Worm (Caenorhabditis elegans) whole organism, L4 larva: Measurements from ENCODE around the gene arl-8.
A peak's percentile ranks its signal among the peaks of the same experiment; 100 is the strongest.

Source experiments
- D1046.2 ChIP-seq: fragments of 200-800 bp; sonication (Bioruptor generic); IDR thresholded peaks from 2 replicates; pipeline ENCODE4 v1.3.6; 2022; ENCODE audit warnings: missing genetic modification characterization, missing compliant biosample characterization
- R02D3.7 ChIP-seq: fragments of 150-350 bp; sonication (generic microtip); optimal IDR thresholded peaks from 3 replicates; lab custom pipeline; 2014; ENCODE audit warnings: missing biosample characterization, missing genetic modification characterization
- Y105C5A.15 ChIP-seq: fragments of 200-800 bp; sonication (Bioruptor generic); IDR thresholded peaks from 2 replicates; pipeline ENCODE4 v1.3.6; 2022; ENCODE audit warnings: missing genetic modification characterization, missing compliant biosample characterization
- Y75B8A.6 ChIP-seq: fragments of 200-800 bp; sonication (Bioruptor generic); IDR thresholded peaks from 2 replicates; pipeline ENCODE4 v1.3.6; 2022; ENCODE audit warnings: missing genetic modification reagents, missing genetic modification characterization, missing compliant biosample characterization
- ZK337.2 ChIP-seq: fragments of 200-800 bp; sonication (Bioruptor generic); IDR thresholded peaks from 2 replicates; pipeline ENCODE4 v1.3.6; 2022; ENCODE audit warnings: missing genetic modification reagents, missing genetic modification characterization, missing compliant biosample characterization
- aha-1 ChIP-seq: fragments of 150-350 bp; peaks from one replicate; lab custom pipeline; 2014; ENCODE audit warnings: missing biosample characterization, missing genetic modification characterization
- ceh-44 ChIP-seq: fragments of 200-800 bp; sonication (Bioruptor generic); IDR thresholded peaks from 2 replicates; pipeline ENCODE4 v1.3.6; 2022; ENCODE audit warnings: missing genetic modification reagents, missing genetic modification characterization, missing compliant biosample characterization
- ceh-62 ChIP-seq: sonication (generic microtip); optimal IDR thresholded peaks from 2 replicates; lab custom pipeline; 2017; ENCODE audit warnings: missing biosample characterization, missing genetic modification characterization
- ceh-82 ChIP-seq: sonication (generic microtip); optimal IDR thresholded peaks from 2 replicates; lab custom pipeline; 2017; ENCODE audit warnings: missing biosample characterization, missing genetic modification characterization
- ctbp-1 ChIP-seq: fragments of 200-800 bp; sonication (Bioruptor generic); IDR thresholded peaks from 2 replicates; pipeline ENCODE4 v1.3.6; 2022; ENCODE audit warnings: missing genetic modification reagents, missing genetic modification characterization, missing compliant biosample characterization
- daf-12 ChIP-seq: fragments of 150-350 bp; optimal IDR thresholded peaks from 2 replicates; lab custom pipeline; 2014; ENCODE audit warnings: missing biosample characterization, missing genetic modification reagents, missing genetic modification characterization
- daf-16 ChIP-seq, 3 experiments: sonication (generic microtip); optimal IDR thresholded peaks; 2 replicates each; lab custom pipeline; 2016 to 2017; ENCODE audit warnings: missing genetic modification characterization in 3 of 3, missing genetic modification reagents in 3 of 3, mild to moderate bottlenecking in 2 of 3, missing compliant biosample characterization in 2 of 3, missing biosample characterization in 1 of 3, moderate library complexity in 1 of 3
- dmd-8 ChIP-seq: fragments of 200-800 bp; sonication (Bioruptor generic); IDR thresholded peaks from 2 replicates; pipeline ENCODE4 v1.3.6; 2022; ENCODE audit warnings: missing genetic modification characterization, missing compliant biosample characterization
- dmd-9 ChIP-seq: fragments of 200-800 bp; sonication (Bioruptor generic); IDR thresholded peaks from 2 replicates; pipeline ENCODE4 v1.3.6; 2022; ENCODE audit warnings: missing genetic modification reagents, missing genetic modification characterization, missing compliant biosample characterization
- duxl-1 ChIP-seq: sonication (generic microtip); optimal IDR thresholded peaks from 2 replicates; lab custom pipeline; 2016; ENCODE audit warnings: mild to moderate bottlenecking, missing genetic modification characterization, moderate library complexity, missing compliant biosample characterization; ENCODE audit not compliant: poor library complexity
- egl-43 ChIP-seq: fragments of 200-800 bp; sonication (Bioruptor generic); IDR thresholded peaks from 2 replicates; pipeline ENCODE4 v1.3.6; 2022; ENCODE audit warnings: missing genetic modification reagents, missing genetic modification characterization, missing compliant biosample characterization
- fkh-10 ChIP-seq: fragments of 150-350 bp; optimal IDR thresholded peaks from 2 replicates; lab custom pipeline; 2014; ENCODE audit warnings: missing biosample characterization, missing genetic modification reagents, missing genetic modification characterization
- gei-8 ChIP-seq: fragments of 200-800 bp; sonication (Bioruptor generic); optimal IDR thresholded peaks from 2 replicates; lab custom pipeline; 2018; ENCODE audit warnings: mild to moderate bottlenecking, missing genetic modification characterization, missing compliant biosample characterization
- hlh-11 ChIP-seq: fragments of 200-800 bp; sonication (Bioruptor generic); optimal IDR thresholded peaks from 2 replicates; lab custom pipeline; 2018; ENCODE audit warnings: mild to moderate bottlenecking, missing genetic modification characterization, missing compliant biosample characterization
- hlh-30 ChIP-seq: sonication (generic microtip); optimal IDR thresholded peaks from 2 replicates; lab custom pipeline; 2017; ENCODE audit warnings: antibody characterized with exemption, mild to moderate bottlenecking, missing genetic modification characterization, missing compliant biosample characterization; ENCODE audit not compliant: insufficient read depth
- hmg-1.1 ChIP-seq: fragments of 200-800 bp; sonication (Bioruptor generic); IDR thresholded peaks from 2 replicates; pipeline ENCODE4 v1.3.6; 2022; ENCODE audit warnings: missing genetic modification reagents, missing genetic modification characterization, missing compliant biosample characterization
- lin-1 ChIP-seq: fragments of 200-800 bp; sonication (Bioruptor generic); IDR thresholded peaks from 2 replicates; pipeline ENCODE4 v1.3.6; 2022; ENCODE audit warnings: missing genetic modification reagents, missing genetic modification characterization, missing compliant biosample characterization
- lin-13 ChIP-seq: fragments of 150-350 bp; optimal IDR thresholded peaks from 2 replicates; lab custom pipeline; 2014; ENCODE audit warnings: missing biosample characterization, missing genetic modification reagents, missing genetic modification characterization
- lin-29 ChIP-seq: fragments of 200-800 bp; sonication (Bioruptor generic); IDR thresholded peaks from 2 replicates; pipeline ENCODE4 v1.3.6; 2022; ENCODE audit warnings: missing genetic modification reagents, missing genetic modification characterization, missing compliant biosample characterization
- lir-3 ChIP-seq: sonication (generic microtip); optimal IDR thresholded peaks from 2 replicates; lab custom pipeline; 2016; ENCODE audit warnings: mild to moderate bottlenecking, missing genetic modification characterization, missing compliant biosample characterization
- madf-9 ChIP-seq: fragments of 200-800 bp; sonication (Bioruptor generic); conservative IDR thresholded peaks from 2 replicates; pipeline ENCODE4 v1.3.6; 2022; ENCODE audit warnings: missing genetic modification reagents, missing genetic modification characterization, missing compliant biosample characterization
- mep-1 ChIP-seq: fragments of 150-350 bp; sonication (generic microtip); optimal IDR thresholded peaks from 3 replicates; lab custom pipeline; 2014; ENCODE audit warnings: missing biosample characterization, missing genetic modification characterization
- nhr-10 ChIP-seq: fragments of 150-350 bp; optimal IDR thresholded peaks from 2 replicates; lab custom pipeline; 2014; ENCODE audit warnings: missing biosample characterization, missing genetic modification characterization
- nhr-11 ChIP-seq: fragments of 150-350 bp; optimal IDR thresholded peaks from 2 replicates; lab custom pipeline; 2014; ENCODE audit warnings: missing biosample characterization, missing genetic modification characterization
- nhr-111 ChIP-seq: fragments of 200-800 bp; sonication (Bioruptor generic); optimal IDR thresholded peaks from 2 replicates; lab custom pipeline; 2018; ENCODE audit warnings: mild to moderate bottlenecking, missing genetic modification characterization, missing compliant biosample characterization
- nhr-25 ChIP-seq: sonication (generic microtip); optimal IDR thresholded peaks from 2 replicates; lab custom pipeline; 2017; ENCODE audit warnings: missing genetic modification characterization, mild to moderate bottlenecking, missing compliant biosample characterization, antibody characterized with exemption, moderate library complexity, borderline replicate concordance; ENCODE audit not compliant: insufficient read depth
- nhr-42 ChIP-seq: fragments of 200-800 bp; sonication (Bioruptor generic); IDR thresholded peaks from 2 replicates; pipeline ENCODE4 v1.3.6; 2022; ENCODE audit warnings: missing genetic modification characterization, missing compliant biosample characterization
- nhr-48 ChIP-seq: sonication (generic microtip); optimal IDR thresholded peaks from 2 replicates; lab custom pipeline; 2016; ENCODE audit warnings: mild to moderate bottlenecking, missing genetic modification characterization, missing compliant biosample characterization
- pha-4 ChIP-seq, 2 experiments: fragments of 150-350 bp in 1 of 2; fragments of 200-800 bp in 1 of 2; sonication (Bioruptor generic) in 1 of 2; IDR thresholded peaks in 1 of 2; optimal IDR thresholded peaks in 1 of 2; 2 replicates each; pipeline versions ENCODE4 v1.3.6 to Lab custom; 2014 to 2022; ENCODE audit warnings: missing genetic modification characterization in 2 of 2, missing genetic modification reagents in 2 of 2, missing biosample characterization in 1 of 2, missing compliant biosample characterization in 1 of 2
- php-3 ChIP-seq: fragments of 200-800 bp; sonication (Bioruptor generic); IDR thresholded peaks from 2 replicates; pipeline ENCODE4 v1.3.6; 2022; ENCODE audit warnings: missing genetic modification reagents, missing genetic modification characterization, missing compliant biosample characterization
- pqm-1 ChIP-seq: sonication (generic microtip); optimal IDR thresholded peaks from 2 replicates; lab custom pipeline; 2017; ENCODE audit warnings: missing biosample characterization, missing genetic modification characterization
- saeg-2 ChIP-seq: fragments of 200-800 bp; sonication (Bioruptor generic); IDR thresholded peaks from 2 replicates; pipeline ENCODE4 v1.3.6; 2022; ENCODE audit warnings: missing genetic modification reagents, missing genetic modification characterization, missing compliant biosample characterization
- set-16 ChIP-seq: fragments of 200-800 bp; sonication (Bioruptor generic); IDR thresholded peaks from 2 replicates; pipeline ENCODE4 v1.3.6; 2022; ENCODE audit warnings: missing genetic modification reagents, missing genetic modification characterization, missing compliant biosample characterization
- skn-1 ChIP-seq: fragments of 150-350 bp; optimal IDR thresholded peaks from 2 replicates; lab custom pipeline; 2014; ENCODE audit warnings: missing biosample characterization, missing genetic modification characterization
- snpc-1.2 ChIP-seq: fragments of 200-800 bp; sonication (Bioruptor generic); IDR thresholded peaks from 2 replicates; pipeline ENCODE4 v1.3.6; 2022; ENCODE audit warnings: missing genetic modification reagents, missing genetic modification characterization, missing compliant biosample characterization
- snpc-4 ChIP-seq: fragments of 150-350 bp; optimal IDR thresholded peaks from 2 replicates; lab custom pipeline; 2014; ENCODE audit warnings: missing biosample characterization, missing genetic modification characterization
- spr-1 ChIP-seq: sonication (generic microtip); optimal IDR thresholded peaks from 2 replicates; lab custom pipeline; 2016; ENCODE audit warnings: mild to moderate bottlenecking, missing genetic modification characterization, missing compliant biosample characterization
- spr-3 ChIP-seq: fragments of 200-800 bp; sonication (Bioruptor generic); optimal IDR thresholded peaks from 2 replicates; lab custom pipeline; 2018; ENCODE audit warnings: mild to moderate bottlenecking, missing genetic modification characterization, missing compliant biosample characterization
- tra-1 ChIP-seq: fragments of 200-800 bp; sonication (Bioruptor generic); IDR thresholded peaks from 2 replicates; pipeline ENCODE4 v1.3.6; 2022; ENCODE audit warnings: missing genetic modification reagents, missing genetic modification characterization, missing compliant biosample characterization
- unc-62 ChIP-seq, 3 experiments: fragments of 150-350 bp in 1 of 3; sonication (generic microtip); optimal IDR thresholded peaks in 2 of 3; peaks in 1 of 3; 1 replicate in 1 of 3; 2 replicates in 2 of 3; lab custom pipeline; 2014 to 2017; ENCODE audit warnings: missing biosample characterization in 3 of 3, missing genetic modification characterization in 3 of 3, missing genetic modification reagents in 3 of 3, missing genotype in 1 of 3
- zip-11 ChIP-seq: fragments of 200-800 bp; sonication (Bioruptor generic); IDR thresholded peaks from 2 replicates; pipeline ENCODE4 v1.3.6; 2022; ENCODE audit warnings: missing genetic modification characterization, missing compliant biosample characterization
- zip-2 ChIP-seq: fragments of 150-350 bp; optimal IDR thresholded peaks from 2 replicates; lab custom pipeline; 2014; ENCODE audit warnings: missing biosample characterization, missing genetic modification characterization
- ztf-11 ChIP-seq: fragments of 150-350 bp; optimal IDR thresholded peaks from 2 replicates; lab custom pipeline; 2014; ENCODE audit warnings: missing biosample characterization, missing genetic modification characterization
- ztf-7 ChIP-seq: fragments of 150-350 bp; optimal IDR thresholded peaks from 2 replicates; lab custom pipeline; 2014; ENCODE audit warnings: missing biosample characterization, missing genetic modification characterization

arl-8 gene

ce11 chrIV:14824878-14825352 is 27.0 kb downstream of the arl-8 start, which contains the start of gene sec-61.A (continued):
- no peak for TF ChIP-seq ceh-82
- TF ChIP-seq lir-3 = no peak
- peak; percentile 66 for TF ChIP-seq lin-13 (GFP tag; lab: Kevin White, UChicago)
- peak; percentile 26; the same call in 1 of the 2 replicates for TF ChIP-seq ctbp-1 (GFP tag; lab: Robert Waterston, UW)
- peak; percentile 77 for TF ChIP-seq mep-1 (tag; lab: Kevin White, UChicago)
- peak; percentile 99 for TF ChIP-seq D1046.2 (GFP tag; lab: Robert Waterston, UW)
- no peak for TF ChIP-seq nhr-11 (tag; lab: Kevin White, UChicago)
- no peak for TF ChIP-seq zip-11 (GFP tag; lab: Robert Waterston, UW)
- TF ChIP-seq lin-1 = no peak
- peak; percentile 18 for TF ChIP-seq nhr-48 (tag; lab: Kevin White, UChicago)
- no peak for TF ChIP-seq dmd-8 (GFP tag; lab: Robert Waterston, UW)
- TF ChIP-seq Y105C5A.15 (GFP tag; lab: Robert Waterston, UW) = no peak
- peak; percentile 73 for TF ChIP-seq fkh-10
- TF ChIP-seq dmd-9 (GFP tag; lab: Robert Waterston, UW) = no peak
- peak; percentile 26 for TF ChIP-seq ztf-7
- peak; percentile 94 for TF ChIP-seq snpc-1.2
- peak; percentile 85 for TF ChIP-seq hlh-30 (tag; lab: Kevin White, UChicago)
- TF ChIP-seq hlh-11 (tag; lab: Kevin White, UChicago) = peak; percentile 86
- no peak for TF ChIP-seq ztf-11
- TF ChIP-seq hmg-1.1 (GFP tag; lab: Robert Waterston, UW) = peak; percentile 75
- TF ChIP-seq egl-43 (GFP tag; lab: Robert Waterston, UW) = peak; percentile 55; the same call in 1 of the 2 replicates
- no peak for TF ChIP-seq ceh-62 (tag; lab: Kevin White, UChicago)
- TF ChIP-seq gei-8 (GFP tag; lab: Kevin White, UChicago) = no peak
- TF ChIP-seq R02D3.7 = no peak
- TF ChIP-seq nhr-42 (GFP tag; lab: Robert Waterston, UW) = no peak
- TF ChIP-seq ceh-44 (GFP tag; lab: Robert Waterston, UW) = no peak
- TF ChIP-seq spr-1 (tag; lab: Kevin White, UChicago) = peak; percentile 49
- TF ChIP-seq daf-12 (tag; lab: Kevin White, UChicago) = no peak
- peak; percentile 4 for TF ChIP-seq snpc-4 (tag; lab: Kevin White, UChicago)
- peak; percentile 51 for TF ChIP-seq aha-1
- TF ChIP-seq Y75B8A.6 = no peak
- TF ChIP-seq skn-1 = no peak
- peak; percentile 1 for TF ChIP-seq duxl-1 (tag; lab: Kevin White, UChicago)
- TF ChIP-seq unc-62 (GFP tag; optimal IDR thresholded peaks at IDR 0.05 in 1 of 2; lab: Kevin White, UChicago) = peak in 1 of 2 experiments; percentile 77
- TF ChIP-seq unc-62 (tag; optimal IDR thresholded peaks at IDR 0.05; lab: Kevin White, UChicago) = no peak
- no peak for TF ChIP-seq zip-2 (tag; lab: Kevin White, UChicago)
- TF ChIP-seq nhr-10 (tag; lab: Kevin White, UChicago) = no peak
- no peak for TF ChIP-seq madf-9 (GFP tag; lab: Robert Waterston, UW)
- 0 out of 2 replicates have a peak, but pooled peaks have one; percentile 38 for TF ChIP-seq saeg-2 (GFP tag; lab: Robert Waterston, UW)
- TF ChIP-seq pha-4 (GFP tag; IDR thresholded peaks at IDR 0.05; lab: Robert Waterston, UW) = no peak; the same call in 1 of the 2 replicates
- TF ChIP-seq pha-4 (tag; optimal IDR thresholded peaks at IDR 0.05; lab: Kevin White, UChicago) = no peak
- TF ChIP-seq nhr-25 = peak; percentile 47
- no peak for TF ChIP-seq lin-29 (GFP tag; lab: Robert Waterston, UW)
- TF ChIP-seq nhr-111 = no peak
- peak; percentile 57 for TF ChIP-seq spr-3 (GFP tag; lab: Kevin White, UChicago)
- peak in 1 of 2 experiments; percentile 11 for TF ChIP-seq daf-16 (GFP tag; optimal IDR thresholded peaks at IDR 0.05; lab: Kevin White, UChicago)
- TF ChIP-seq daf-16 (tag; optimal IDR thresholded peaks at IDR 0.05; lab: Kevin White, UChicago) = peak; percentile 14
- TF ChIP-seq ZK337.2 (GFP tag; lab: Robert Waterston, UW) = no peak
- no peak for TF ChIP-seq php-3 (GFP tag; lab: Robert Waterston, UW)
- peak; percentile 18; the same call in 1 of the 2 replicates for TF ChIP-seq set-16 (GFP tag; lab: Robert Waterston, UW)
- peak; percentile 54 for TF ChIP-seq pqm-1 (tag; lab: Kevin White, UChicago)
- TF ChIP-seq tra-1 (GFP tag; lab: Robert Waterston, UW) = no peak; the same call in 1 of the 2 replicates
